Worm (Caenorhabditis elegans): ENCODE measurements around the gene rpap-2.

The rpap-2 gene

DNA sequence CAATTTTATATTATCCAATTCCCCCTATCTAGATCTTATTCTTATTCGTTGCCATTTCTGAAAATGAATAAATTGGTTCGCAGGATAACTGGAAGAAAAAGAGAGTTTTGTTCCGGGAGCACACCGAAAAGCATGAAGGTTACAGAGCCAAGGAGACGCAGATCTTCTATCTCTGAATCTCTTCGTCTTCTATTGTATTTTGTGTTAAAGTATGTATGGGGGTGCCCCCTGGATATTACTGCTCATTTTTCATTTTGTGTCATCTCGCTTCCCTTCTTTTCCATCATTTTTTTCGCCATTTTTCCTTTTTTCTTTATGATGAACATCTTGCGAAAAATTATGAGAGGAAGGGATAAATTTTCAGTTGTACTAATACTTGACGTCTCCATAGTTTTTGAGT is 34.1 kb upstream of the rpap-2 start:
- no peak for TF ChIP-seq sea-1 (GFP tag; conservative IDR thresholded peaks at IDR 0.05)
- no peak for TF ChIP-seq tra-4 (tag; optimal IDR thresholded peaks at IDR 0.05)
- no peak for TF ChIP-seq B0310.2 (tag; optimal IDR thresholded peaks at IDR 0.05)
- no peak for TF ChIP-seq scrt-1 (GFP tag; IDR thresholded peaks at IDR 0.05)
- no peak for TF ChIP-seq ceh-36 (tag; optimal IDR thresholded peaks at IDR 0.05)
- no peak for TF ChIP-seq ceh-13 (GFP tag; optimal IDR thresholded peaks at IDR 0.05)
- TF ChIP-seq ama-1 (optimal IDR thresholded peaks at IDR 0.05), result no peak
- TF ChIP-seq F13C5.2 (tag; optimal IDR thresholded peaks at IDR 0.05), result no peak
- TF ChIP-seq hmg-4 (GFP tag; optimal IDR thresholded peaks at IDR 0.05), result no peak
- TF ChIP-seq pes-1 (GFP tag; IDR thresholded peaks at IDR 0.05), result no peak
- TF ChIP-seq tbx-37 (GFP tag; conservative IDR thresholded peaks at IDR 0.05), result no peak
- TF ChIP-seq hnd-1 (tag; optimal IDR thresholded peaks at IDR 0.05), result no peak
- no peak for TF ChIP-seq tbx-11 (GFP tag; IDR thresholded peaks at IDR 0.05)
- TF ChIP-seq flt-1 (GFP tag; IDR thresholded peaks at IDR 0.05), result no peak
- no peak for TF ChIP-seq aly-1 (tag; optimal IDR thresholded peaks at IDR 0.05)
- no peak for TF ChIP-seq hmbx-1 (tag; optimal IDR thresholded peaks at IDR 0.05)
- TF ChIP-seq ets-7 (tag; optimal IDR thresholded peaks at IDR 0.05), result no peak

DNA sequence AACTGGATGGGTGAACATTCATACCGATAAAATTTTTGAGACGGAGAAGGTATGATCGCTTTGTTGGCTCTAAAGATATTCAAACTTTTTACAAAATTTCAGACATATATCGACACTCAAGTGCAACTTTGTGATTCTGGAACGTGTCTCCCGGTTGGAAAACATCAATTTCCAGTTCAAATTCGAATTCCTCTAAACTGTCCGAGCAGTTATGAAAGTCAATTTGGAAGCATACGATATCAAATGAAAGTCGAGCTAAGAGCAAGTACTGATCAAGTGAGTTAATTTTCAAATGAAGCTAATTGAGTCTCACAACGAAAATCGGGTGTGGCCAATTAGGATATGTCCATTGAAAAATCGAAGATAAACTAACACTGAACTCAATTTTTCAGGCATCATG is 33.4 kb upstream of the rpap-2 start:
- TF ChIP-seq ceh-13 (GFP tag; optimal IDR thresholded peaks at IDR 0.05) (no peak), F13C5.2 (tag; optimal IDR thresholded peaks at IDR 0.05) (no peak), tbx-37 (GFP tag; conservative IDR thresholded peaks at IDR 0.05) (no peak), flt-1 (GFP tag; IDR thresholded peaks at IDR 0.05) (no peak), sea-1 (GFP tag; conservative IDR thresholded peaks at IDR 0.05) (no peak), hnd-1 (tag; optimal IDR thresholded peaks at IDR 0.05) (no peak), hmbx-1 (tag; optimal IDR thresholded peaks at IDR 0.05) (no peak)

DNA sequence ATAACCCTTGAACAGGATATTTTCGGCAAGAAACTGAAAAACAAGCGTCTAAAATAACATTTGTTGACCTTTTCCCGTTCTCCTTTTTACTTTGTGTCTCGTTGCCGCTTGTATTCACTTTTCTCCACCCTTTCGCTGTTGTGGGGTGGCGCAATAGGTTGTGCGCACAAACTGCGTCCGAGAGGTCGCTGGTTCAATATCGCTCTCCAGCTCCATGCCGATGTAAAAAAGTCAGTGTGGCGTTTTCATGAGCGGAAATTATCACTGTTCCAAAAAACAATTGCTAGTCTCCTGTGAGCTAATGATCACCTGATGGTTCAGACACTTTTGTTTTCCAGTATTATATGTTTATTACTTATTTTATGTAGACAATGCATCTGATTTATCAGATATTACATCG is 30.2 kb upstream of the rpap-2 start:
- TF ChIP-seq hnd-1 (tag; optimal IDR thresholded peaks at IDR 0.05) (peak; percentile 83), scrt-1 (GFP tag; IDR thresholded peaks at IDR 0.05) (peak; percentile 93), sea-1 (GFP tag; conservative IDR thresholded peaks at IDR 0.05) (peak; percentile 88), ama-1 (optimal IDR thresholded peaks at IDR 0.05) (no peak), ceh-13 (GFP tag; optimal IDR thresholded peaks at IDR 0.05) (peak; percentile 94), B0310.2 (tag; optimal IDR thresholded peaks at IDR 0.05) (peak; percentile 84), tbx-11 (GFP tag; IDR thresholded peaks at IDR 0.05) (peak; percentile 92), ceh-36 (tag; optimal IDR thresholded peaks at IDR 0.05) (peak; percentile 90), ets-7 (tag; optimal IDR thresholded peaks at IDR 0.05) (peak; percentile 90), tbx-37 (GFP tag; conservative IDR thresholded peaks at IDR 0.05) (peak; percentile 91), hmbx-1 (tag; optimal IDR thresholded peaks at IDR 0.05) (peak; percentile 73), aly-1 (tag; optimal IDR thresholded peaks at IDR 0.05) (peak; percentile 87), tra-4 (tag; optimal IDR thresholded peaks at IDR 0.05) (peak; percentile 81), flt-1 (GFP tag; IDR thresholded peaks at IDR 0.05) (peak; percentile 88), pes-1 (GFP tag; IDR thresholded peaks at IDR 0.05) (peak; percentile 93), hmg-4 (GFP tag; optimal IDR thresholded peaks at IDR 0.05) (no peak), F13C5.2 (tag; optimal IDR thresholded peaks at IDR 0.05) (peak; percentile 96)

DNA sequence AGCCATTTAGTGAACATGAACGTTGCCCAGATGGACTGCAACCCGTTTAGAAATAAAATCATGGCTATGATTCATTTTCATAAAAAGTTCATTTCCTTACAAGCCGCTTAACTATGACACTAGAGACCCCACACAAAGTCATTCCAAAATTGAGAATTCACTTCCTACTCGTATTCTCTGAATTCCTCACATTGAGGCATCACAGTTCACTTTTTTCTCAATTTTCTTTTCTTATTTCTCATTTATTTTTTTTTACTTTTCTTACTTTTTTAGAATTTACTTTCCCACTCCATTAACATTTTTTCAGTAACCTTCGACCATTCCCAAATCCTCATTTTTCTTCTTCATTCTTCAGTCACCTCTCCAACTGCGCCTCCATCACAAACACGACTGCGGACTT is 23.4 kb upstream of the rpap-2 start, which contains the start of gene dhrr-1:
TSS of gene dhrr-1 (plus strand) at position 301 of the 400 bp plus-strand sequence.
- TF ChIP-seq sea-1 (GFP tag; conservative IDR thresholded peaks at IDR 0.05), result no peak

- TF ChIP-seq hmbx-1 (tag; optimal IDR thresholded peaks at IDR 0.05) (no peak), ets-7 (tag; optimal IDR thresholded peaks at IDR 0.05) (no peak), pes-1 (GFP tag; IDR thresholded peaks at IDR 0.05) (no peak), scrt-1 (GFP tag; IDR thresholded peaks at IDR 0.05) (no peak)
Measured at ce11 chrIII:8946285-8946684, 21.5 kb upstream of the rpap-2 start.

DNA sequence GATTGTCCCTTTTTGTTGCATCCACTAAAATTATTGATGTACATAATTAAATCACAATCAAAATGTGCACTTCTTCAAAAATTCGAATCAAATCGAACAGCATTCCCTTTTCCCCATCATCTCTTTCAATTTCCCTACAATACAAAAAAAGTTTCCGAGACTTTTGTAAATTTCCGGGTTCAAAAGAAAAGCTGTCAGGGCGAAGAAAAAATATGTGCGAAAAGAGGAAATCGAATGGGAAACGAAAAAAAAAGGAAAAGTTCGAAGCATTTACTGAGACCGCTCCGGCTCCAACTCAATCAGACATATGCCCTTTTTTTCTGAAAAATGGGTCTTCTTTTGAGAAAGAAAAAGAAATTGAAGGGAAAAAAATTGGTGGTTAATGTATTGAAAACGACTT is 18.6 kb upstream of the rpap-2 start:
- TF ChIP-seq sea-1 (GFP tag; conservative IDR thresholded peaks at IDR 0.05) (no peak), B0310.2 (tag; optimal IDR thresholded peaks at IDR 0.05) (no peak), tbx-37 (GFP tag; conservative IDR thresholded peaks at IDR 0.05) (no peak), ceh-36 (tag; optimal IDR thresholded peaks at IDR 0.05) (no peak), hmbx-1 (tag; optimal IDR thresholded peaks at IDR 0.05) (no peak), tra-4 (tag; optimal IDR thresholded peaks at IDR 0.05) (no peak), flt-1 (GFP tag; IDR thresholded peaks at IDR 0.05) (no peak), ets-7 (tag; optimal IDR thresholded peaks at IDR 0.05) (no peak), aly-1 (tag; optimal IDR thresholded peaks at IDR 0.05) (no peak)

DNA sequence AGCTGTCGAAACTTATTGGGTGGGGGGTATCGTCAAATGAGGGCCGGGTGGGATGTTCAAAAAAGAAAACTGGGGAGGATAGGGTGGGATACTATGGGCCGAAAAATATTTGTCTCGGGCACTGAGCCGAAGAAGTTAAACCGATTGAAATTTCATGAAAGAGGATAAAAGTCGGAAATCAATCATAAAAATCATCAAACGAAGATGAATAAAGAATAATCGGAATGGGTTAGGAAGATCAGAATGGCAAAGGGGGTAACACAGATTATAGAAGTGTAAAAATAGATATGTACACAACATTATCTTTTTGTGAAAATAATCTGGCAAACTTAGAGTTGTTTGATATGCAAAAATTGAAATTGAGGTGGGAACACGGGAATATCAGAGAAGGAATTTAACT is 12.2 kb upstream of the rpap-2 start:
- TF ChIP-seq aly-1 (tag; optimal IDR thresholded peaks at IDR 0.05) (no peak), ama-1 (optimal IDR thresholded peaks at IDR 0.05) (no peak), B0310.2 (tag; optimal IDR thresholded peaks at IDR 0.05) (no peak), tbx-11 (GFP tag; IDR thresholded peaks at IDR 0.05) (no peak), tbx-37 (GFP tag; conservative IDR thresholded peaks at IDR 0.05) (no peak), F13C5.2 (tag; optimal IDR thresholded peaks at IDR 0.05) (no peak), ets-7 (tag; optimal IDR thresholded peaks at IDR 0.05) (no peak), hmbx-1 (tag; optimal IDR thresholded peaks at IDR 0.05) (no peak), scrt-1 (GFP tag; IDR thresholded peaks at IDR 0.05) (no peak)

DNA sequence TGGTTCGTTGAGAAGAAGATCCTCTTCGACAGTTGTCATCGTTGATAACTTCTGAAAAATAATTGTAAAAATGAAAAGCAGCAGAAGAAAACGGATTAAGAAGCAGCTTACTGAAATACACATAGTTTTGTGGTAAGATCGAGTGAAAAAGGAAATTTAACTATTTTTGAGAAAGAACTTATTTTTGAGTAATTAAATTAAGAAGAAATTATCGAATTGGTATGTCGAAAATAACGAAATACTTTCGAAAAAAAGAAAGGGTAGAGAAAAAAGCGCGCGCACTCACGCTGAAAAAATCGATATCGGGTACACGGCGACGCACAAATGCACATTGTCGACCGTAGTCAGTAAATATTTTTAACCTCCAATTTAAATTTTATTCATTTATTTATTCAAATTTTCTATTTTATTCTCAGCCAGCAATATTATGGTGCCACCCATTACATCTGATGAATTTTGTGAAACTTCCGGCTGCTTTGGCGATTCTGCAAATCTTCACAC is 11.6 kb upstream of the rpap-2 start, which contains the start of the genes ZK643.5 and ZK643.2:
TSS of gene ZK643.5 (minus strand) at position 51 of the 501 bp plus-strand sequence.
TSS of gene ZK643.2 (plus strand) at position 395 of the 501 bp plus-strand sequence.
- TF ChIP-seq tra-4 (tag; optimal IDR thresholded peaks at IDR 0.05) (no peak), ama-1 (optimal IDR thresholded peaks at IDR 0.05) (no peak), F13C5.2 (tag; optimal IDR thresholded peaks at IDR 0.05) (no peak), hmg-4 (GFP tag; optimal IDR thresholded peaks at IDR 0.05) (no peak), ets-7 (tag; optimal IDR thresholded peaks at IDR 0.05) (no peak), B0310.2 (tag; optimal IDR thresholded peaks at IDR 0.05) (no peak), tbx-37 (GFP tag; conservative IDR thresholded peaks at IDR 0.05) (no peak), hnd-1 (tag; optimal IDR thresholded peaks at IDR 0.05) (no peak), sea-1 (GFP tag; conservative IDR thresholded peaks at IDR 0.05) (no peak), ceh-36 (tag; optimal IDR thresholded peaks at IDR 0.05) (no peak), pes-1 (GFP tag; IDR thresholded peaks at IDR 0.05) (no peak), aly-1 (tag; optimal IDR thresholded peaks at IDR 0.05) (no peak), tbx-11 (GFP tag; IDR thresholded peaks at IDR 0.05) (no peak), hmbx-1 (tag; optimal IDR thresholded peaks at IDR 0.05) (no peak), scrt-1 (GFP tag; IDR thresholded peaks at IDR 0.05) (no peak), flt-1 (GFP tag; IDR thresholded peaks at IDR 0.05) (no peak), ceh-13 (GFP tag; optimal IDR thresholded peaks at IDR 0.05) (no peak)
